Fruit fly (Drosophila melanogaster) whole organism, embryonic: Measurements from ENCODE around the gene inaE.

Experiments
- Atf6 ChIP-seq: fragments of 200-800 bp; sonication (Bioruptor generic); IDR thresholded peaks from 2 replicates; pipeline ENCODE4 v1.3.6; 2022; ENCODE audit warnings: missing biosample characterization, missing genetic modification characterization
- CG10209 ChIP-seq: fragments of 200-800 bp; sonication (Bioruptor generic); optimal IDR thresholded peaks from 3 replicates; lab custom pipeline; 2017; ENCODE audit warnings: missing biosample characterization, mild to moderate bottlenecking, missing genetic modification characterization, missing genetic modification reagents
- CG14014 ChIP-seq: fragments of 200-800 bp; sonication (Bioruptor generic); IDR thresholded peaks from 2 replicates; pipeline ENCODE4 v1.3.6; 2022; ENCODE audit warnings: missing biosample characterization, missing genetic modification characterization
- CG14441 ChIP-seq: fragments of 200-800 bp; sonication (Bioruptor generic); IDR thresholded peaks from 2 replicates; pipeline ENCODE4 v1.3.6; 2022; ENCODE audit warnings: missing biosample characterization, missing genetic modification characterization
- CG17829 ChIP-seq: fragments of 200-800 bp; optimal IDR thresholded peaks from 2 replicates; lab custom pipeline; 2019; ENCODE audit warnings: missing biosample characterization, mild to moderate bottlenecking, missing genetic modification characterization, moderate library complexity
- CG18476 ChIP-seq: fragments of 200-800 bp; sonication (Bioruptor generic); optimal IDR thresholded peaks from 2 replicates; lab custom pipeline; 2016; ENCODE audit warnings: missing biosample characterization, mild to moderate bottlenecking, missing genetic modification characterization
- CG2712 ChIP-seq: fragments of 200-800 bp; optimal IDR thresholded peaks from 3 replicates; lab custom pipeline; 2019; ENCODE audit warnings: missing biosample characterization, mild to moderate bottlenecking, missing genetic modification characterization, moderate library complexity
- CG32532 ChIP-seq: fragments of 200-800 bp; sonication (Bioruptor generic); IDR thresholded peaks from 2 replicates; pipeline ENCODE4 v1.3.6; 2022; ENCODE audit warnings: missing biosample characterization, missing genetic modification characterization
- CG34376 ChIP-seq: fragments of 200-800 bp; sonication (Bioruptor generic); optimal IDR thresholded peaks from 2 replicates; lab custom pipeline; 2018; ENCODE audit warnings: missing biosample characterization, mild to moderate bottlenecking, missing genetic modification characterization
- CG6689 ChIP-seq: fragments of 200-800 bp; sonication (Bioruptor generic); IDR thresholded peaks from 2 replicates; pipeline ENCODE4 v1.3.6; 2022; ENCODE audit warnings: missing biosample characterization, missing genetic modification characterization
- CG7372 ChIP-seq: fragments of 200-800 bp; sonication (Bioruptor generic); IDR thresholded peaks from 2 replicates; pipeline ENCODE4 v1.3.6; 2022; ENCODE audit warnings: missing biosample characterization, missing genetic modification characterization
- CG7839 ChIP-seq: fragments of 200-800 bp; sonication (Bioruptor generic); optimal IDR thresholded peaks from 3 replicates; lab custom pipeline; 2018; ENCODE audit warnings: missing biosample characterization, mild to moderate bottlenecking, missing genetic modification characterization, moderate library complexity
- CG7963 ChIP-seq: fragments of 200-800 bp; sonication (Bioruptor generic); IDR thresholded peaks from 3 replicates; pipeline ENCODE4 v1.3.6; 2022; ENCODE audit warnings: missing biosample characterization, missing genetic modification characterization; ENCODE audit not compliant: partially characterized antibody
- Chrac-16 ChIP-seq: fragments of 200-800 bp; sonication (Bioruptor generic); optimal IDR thresholded peaks from 3 replicates; lab custom pipeline; 2016; ENCODE audit warnings: missing biosample characterization, missing genetic modification characterization
- Drgx ChIP-seq: fragments of 200-800 bp; sonication (Bioruptor generic); IDR thresholded peaks from 2 replicates; pipeline ENCODE4 v1.3.6; 2022; ENCODE audit warnings: missing biosample characterization, missing genetic modification characterization
- Eip74EF ChIP-seq, 2 experiments: fragments of 200-800 bp in 1 of 2; fragments of >200 bp in 1 of 2; sonication (Bioruptor generic) in 1 of 2; optimal IDR thresholded peaks; 2 replicates each; lab custom pipeline; 2017 to 2019; ENCODE audit warnings: missing biosample characterization in 2 of 2, missing genetic modification characterization in 2 of 2, mild to moderate bottlenecking in 1 of 2, moderate library complexity in 1 of 2
- Ets65A ChIP-seq: fragments of 200-800 bp; sonication (Bioruptor generic); peaks from one replicate; lab custom pipeline; 2016; ENCODE audit warnings: missing biosample characterization, missing genetic modification characterization
- Fer3 ChIP-seq: fragments of 200-800 bp; sonication (Bioruptor generic); optimal IDR thresholded peaks from 2 replicates; lab custom pipeline; 2018; ENCODE audit warnings: missing biosample characterization, mild to moderate bottlenecking, missing genetic modification characterization, moderate library complexity
- H15 ChIP-seq: fragments of 200-800 bp; sonication (Bioruptor generic); IDR thresholded peaks from 3 replicates; pipeline ENCODE4 v1.3.6; 2022; ENCODE audit warnings: missing biosample characterization, missing genetic modification characterization
- H2.0 ChIP-seq: fragments of 200-800 bp; sonication (Bioruptor generic); IDR thresholded peaks from 2 replicates; pipeline ENCODE4 v1.3.6; 2022; ENCODE audit warnings: missing biosample characterization, missing genetic modification characterization
- HLH4C ChIP-seq: fragments of 200-800 bp; sonication (Bioruptor generic); IDR thresholded peaks from 3 replicates; pipeline ENCODE4 v1.3.6; 2022; ENCODE audit warnings: missing biosample characterization, missing genetic modification characterization; ENCODE audit not compliant: partially characterized antibody
- Hey ChIP-seq: fragments of 200-800 bp; sonication (Bioruptor generic); optimal IDR thresholded peaks from 3 replicates; lab custom pipeline; 2018; ENCODE audit warnings: missing biosample characterization, mild to moderate bottlenecking, missing genetic modification characterization
- Kr ChIP-seq: fragments of 200-800 bp; sonication (Bioruptor generic); optimal IDR thresholded peaks from 2 replicates; lab custom pipeline; 2017; ENCODE audit warnings: missing biosample characterization, mild to moderate bottlenecking, missing genetic modification characterization
- Poxn ChIP-seq: fragments of 200-800 bp; sonication (Bioruptor generic); IDR thresholded peaks from 2 replicates; pipeline ENCODE4 v1.3.6; 2022; ENCODE audit warnings: missing biosample characterization, missing genetic modification characterization
- Ssrp ChIP-seq: fragments of 200-800 bp; sonication (Bioruptor generic); optimal IDR thresholded peaks from 2 replicates; lab custom pipeline; 2018; ENCODE audit warnings: missing biosample characterization, mild to moderate bottlenecking, missing genetic modification characterization, moderate library complexity
- Xbp1 ChIP-seq: fragments of 200-800 bp; sonication (Bioruptor generic); optimal IDR thresholded peaks from 3 replicates; lab custom pipeline; 2016; ENCODE audit warnings: missing biosample characterization, mild to moderate bottlenecking, missing genetic modification characterization
- abd-A ChIP-seq: fragments of 200-800 bp; sonication (Bioruptor generic); optimal IDR thresholded peaks from 3 replicates; lab custom pipeline; 2019; ENCODE audit warnings: missing biosample characterization, mild to moderate bottlenecking, missing genetic modification characterization, moderate library complexity
- ase ChIP-seq: fragments of 200-800 bp; sonication (Bioruptor generic); IDR thresholded peaks from 3 replicates; pipeline ENCODE4 v1.3.6; 2022; ENCODE audit warnings: missing biosample characterization, missing genetic modification characterization
- ato ChIP-seq: fragments of 200-800 bp; sonication (Bioruptor generic); IDR thresholded peaks from 2 replicates; pipeline ENCODE4 v1.3.6; 2022; ENCODE audit warnings: missing biosample characterization, missing genetic modification characterization; ENCODE audit not compliant: partially characterized antibody
- cas ChIP-seq: fragments of 200-800 bp; sonication (Bioruptor generic); IDR thresholded peaks from 2 replicates; pipeline ENCODE4 v1.3.6; 2022; ENCODE audit warnings: missing biosample characterization, missing genetic modification characterization
- cg ChIP-seq: fragments of 200-800 bp; sonication (Bioruptor generic); optimal IDR thresholded peaks from 3 replicates; lab custom pipeline; 2019; ENCODE audit warnings: missing biosample characterization, mild to moderate bottlenecking, missing genetic modification characterization, moderate library complexity
- chm ChIP-seq: fragments of 200-800 bp; sonication (Bioruptor generic); IDR thresholded peaks from 2 replicates; pipeline ENCODE4 v1.3.6; 2022; ENCODE audit warnings: missing biosample characterization, missing genetic modification characterization
- cwo ChIP-seq: fragments of 200-800 bp; sonication (Bioruptor generic); optimal IDR thresholded peaks from 3 replicates; lab custom pipeline; 2017; ENCODE audit warnings: missing biosample characterization, missing genetic modification characterization, mild to moderate bottlenecking, moderate library complexity, missing genetic modification reagents
- dpn ChIP-seq, 2 experiments: fragments of 200-800 bp; sonication (Bioruptor generic); optimal IDR thresholded peaks; 3 replicates each; lab custom pipeline; 2016; ENCODE audit warnings: missing biosample characterization in 2 of 2, missing genetic modification characterization in 2 of 2
- esg ChIP-seq: fragments of 200-800 bp; sonication (Bioruptor generic); conservative IDR thresholded peaks from 2 replicates; pipeline ENCODE4 v1.3.6; 2022; ENCODE audit warnings: missing biosample characterization, missing genetic modification characterization
- ewg ChIP-seq: fragments of 200-800 bp; sonication (Bioruptor generic); optimal IDR thresholded peaks from 3 replicates; lab custom pipeline; 2017; ENCODE audit warnings: mild to moderate bottlenecking, missing biosample characterization, missing genetic modification reagents, missing genetic modification characterization
- eyg ChIP-seq: fragments of 200-800 bp; sonication (Bioruptor generic); optimal IDR thresholded peaks from 3 replicates; lab custom pipeline; 2016; ENCODE audit warnings: missing biosample characterization, missing genetic modification characterization
- fu2 ChIP-seq: fragments of 200-800 bp; sonication (Bioruptor generic); optimal IDR thresholded peaks from 2 replicates; lab custom pipeline; 2016; ENCODE audit warnings: missing biosample characterization, missing genetic modification characterization
- kah ChIP-seq: fragments of 200-800 bp; sonication (Bioruptor generic); optimal IDR thresholded peaks from 2 replicates; lab custom pipeline; 2018; ENCODE audit warnings: missing biosample characterization, mild to moderate bottlenecking, missing genetic modification characterization
- ken ChIP-seq: fragments of 200-800 bp; sonication (Bioruptor generic); IDR thresholded peaks from 3 replicates; pipeline ENCODE4 v1.3.6; 2022; ENCODE audit warnings: missing biosample characterization, missing genetic modification characterization
- maf-S ChIP-seq: fragments of 200-800 bp; sonication (Bioruptor generic); optimal IDR thresholded peaks from 2 replicates; lab custom pipeline; 2016; ENCODE audit warnings: missing biosample characterization, missing genetic modification characterization
- mld ChIP-seq: fragments of 200-800 bp; sonication (Bioruptor generic); IDR thresholded peaks from 3 replicates; pipeline ENCODE4 v1.3.6; 2022; ENCODE audit warnings: missing biosample characterization, missing genetic modification characterization; ENCODE audit not compliant: partially characterized antibody
- nerfin-1 ChIP-seq: fragments of 200-800 bp; sonication (Bioruptor generic); optimal IDR thresholded peaks from 3 replicates; lab custom pipeline; 2019; ENCODE audit warnings: missing biosample characterization, mild to moderate bottlenecking, missing genetic modification characterization, moderate library complexity
- peb ChIP-seq: fragments of 200-800 bp; sonication (Bioruptor generic); IDR thresholded peaks from 2 replicates; pipeline ENCODE4 v1.3.6; 2022; ENCODE audit warnings: missing biosample characterization, missing genetic modification characterization
- prd ChIP-seq, 3 experiments: fragments of >200 bp in 2 of 3; fragments of 200-800 bp in 1 of 3; sonication (Bioruptor generic) in 1 of 3; optimal IDR thresholded peaks in 2 of 3; IDR thresholded peaks in 1 of 3; 2 replicates in 2 of 3; 3 replicates in 1 of 3; pipeline versions ENCODE4 v1.3.6 to Lab custom; 2017 to 2022; ENCODE audit warnings: missing biosample characterization in 1 of 3, missing genetic modification characterization in 1 of 3
- run ChIP-seq: fragments of 200-800 bp; sonication (Bioruptor generic); optimal IDR thresholded peaks from 3 replicates; lab custom pipeline; 2018; ENCODE audit warnings: missing biosample characterization, mild to moderate bottlenecking, missing genetic modification characterization
- so ChIP-seq: fragments of 200-800 bp; sonication (Bioruptor generic); IDR thresholded peaks from 3 replicates; pipeline ENCODE4 v1.3.6; 2022; ENCODE audit warnings: missing biosample characterization, missing genetic modification characterization
- tap ChIP-seq: fragments of 200-800 bp; optimal IDR thresholded peaks from 3 replicates; lab custom pipeline; 2019; ENCODE audit warnings: missing biosample characterization, mild to moderate bottlenecking, missing genetic modification characterization, moderate library complexity

Gene inaE

DNA sequence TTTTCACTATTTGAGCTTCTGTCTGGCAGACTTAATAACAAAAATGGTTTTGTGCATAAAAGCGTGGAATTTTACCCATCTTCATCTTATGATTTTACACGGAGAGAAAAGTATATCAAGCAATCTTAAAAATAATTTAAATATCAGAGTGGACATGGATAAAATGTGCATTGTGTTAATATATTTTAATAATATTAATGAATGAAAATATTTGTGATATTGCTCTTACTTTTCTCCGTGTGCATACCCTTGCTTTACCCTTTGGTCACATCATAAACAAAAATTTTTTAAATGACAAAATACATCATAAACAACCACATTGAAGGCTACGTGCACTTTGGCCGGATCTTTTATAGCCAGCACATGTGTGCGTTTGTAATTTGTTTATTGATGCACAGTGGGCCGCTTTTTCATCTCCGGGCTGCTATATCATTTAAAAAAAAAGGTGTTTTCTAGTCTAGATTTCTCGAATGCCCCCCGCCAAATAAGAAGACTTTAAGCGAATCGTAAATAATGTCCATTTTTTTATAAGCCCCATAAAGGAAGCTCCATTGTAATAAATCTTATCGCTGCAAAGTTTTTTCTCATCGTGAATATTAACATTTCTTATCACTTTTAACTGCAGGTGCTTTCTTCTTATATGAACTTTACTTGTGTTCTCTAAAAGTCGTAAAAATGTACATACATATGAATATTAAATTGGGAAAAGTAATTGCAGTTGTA is 19.0 kb upstream of the inaE start (continued):
- TF ChIP-seq cas (GFP tag; lab: Robert Waterston, UW) (0 out of 2 replicates have a peak, but pooled peaks have one; percentile 8), Chrac-16 (GFP tag; lab: Kevin White, UChicago) (peak; percentile 15), H15 (0 out of 3 replicates have a peak, but pooled peaks have one; percentile 29), Drgx (GFP tag; lab: Robert Waterston, UW) (peak; percentile 69), maf-S (GFP tag; lab: Kevin White, UChicago) (no peak), Kr (no peak), Poxn (GFP tag; lab: Robert Waterston, UW) (no peak), Ssrp (tag; lab: Kevin White, UChicago) (peak; percentile 47), dpn (GFP tag; optimal IDR thresholded peaks at IDR 0.05; lab: Kevin White, UChicago) (peak in 1 of 2 experiments; percentile 55), CG2712 (tag; lab: Kevin White, UChicago) (peak; percentile 66), ken (GFP tag; lab: Robert Waterston, UW) (0 out of 3 replicates have a peak, but pooled peaks have one; percentile 45), prd (optimal IDR thresholded peaks at IDR 0.05; lab: Kevin White, UChicago) (no peak), prd (GFP tag; IDR thresholded peaks at IDR 0.05; lab: Robert Waterston, UW) (peak; percentile 61), CG7963 (GFP tag; lab: Robert Waterston, UW) (no peak), CG7372 (GFP tag; lab: Robert Waterston, UW) (no peak), CG34376 (GFP tag; lab: Kevin White, UChicago) (no peak), Eip74EF (GFP tag; optimal IDR thresholded peaks at IDR 0.05; lab: Kevin White, UChicago) (no peak), cg (no peak), kah (GFP tag; lab: Kevin White, UChicago) (no peak), chm (GFP tag; lab: Robert Waterston, UW) (peak; percentile 28; the same call in 1 of the 2 replicates), CG14441 (GFP tag; lab: Robert Waterston, UW) (peak; percentile 57), CG14014 (GFP tag; lab: Robert Waterston, UW) (peak; percentile 61), nerfin-1 (peak; percentile 23), CG7839 (peak; percentile 64), tap (tag; lab: Kevin White, UChicago) (peak; percentile 55), run (peak; percentile 50), Xbp1 (peak; percentile 58), CG10209 (GFP tag; lab: Kevin White, UChicago) (peak; percentile 43), abd-A (no peak), CG32532 (GFP tag; lab: Robert Waterston, UW) (no peak; the same call in 1 of the 2 replicates), so (GFP tag; lab: Robert Waterston, UW) (0 out of 3 replicates have a peak, but pooled peaks have one; percentile 40), peb (GFP tag; lab: Robert Waterston, UW) (peak; percentile 15; the same call in 1 of the 2 replicates), mld (GFP tag; lab: Robert Waterston, UW) (no peak), H2.0 (GFP tag; lab: Robert Waterston, UW) (0 out of 2 replicates have a peak, but pooled peaks have one; percentile 20), CG18476 (GFP tag; lab: Kevin White, UChicago) (peak; percentile 11), ase (GFP tag; lab: Robert Waterston, UW) (peak; percentile 33; the same call in 1 of the 3 replicates), Fer3 (tag; lab: Kevin White, UChicago) (peak; percentile 36), Hey (tag; lab: Kevin White, UChicago) (no peak), HLH4C (GFP tag; lab: Robert Waterston, UW) (0 out of 3 replicates have a peak, but pooled peaks have one; percentile 12), CG6689 (GFP tag; lab: Robert Waterston, UW) (peak; percentile 49), ato (no peak), esg (GFP tag; lab: Robert Waterston, UW) (peak; percentile 41; the same call in 1 of the 2 replicates), eyg (GFP tag; lab: Kevin White, UChicago) (no peak), Atf6 (GFP tag; lab: Robert Waterston, UW) (peak; percentile 34; the same call in 1 of the 2 replicates), ewg (peak; percentile 2), Ets65A (GFP tag; lab: Kevin White, UChicago) (no peak), CG17829 (tag; lab: Kevin White, UChicago) (peak; percentile 42), cwo (GFP tag; lab: Kevin White, UChicago) (no peak), fu2 (GFP tag; lab: Kevin White, UChicago) (no peak)
